Worm (Caenorhabditis elegans): ENCODE measurements around the gene lbp-7.
A peak's percentile ranks its signal among the peaks of the same experiment; 100 is the strongest.

The lbp-7 gene

ce11 chrV:13880163-13880562, 811 bp downstream of the lbp-7 start (continued):
- TF ChIP-seq pag-3 (tag; optimal IDR thresholded peaks at IDR 0.05; ENCODE audit: borderline replicate concordance, insufficient read depth) (no peak), lin-39 (tag; optimal IDR thresholded peaks at IDR 0.05) (no peak), ztf-11 (tag; optimal IDR thresholded peaks at IDR 0.05) (no peak), pqm-1 (tag; optimal IDR thresholded peaks at IDR 0.05) (no peak), ceh-8 (GFP tag; optimal IDR thresholded peaks at IDR 0.05) (no peak), irx-1 (tag; optimal IDR thresholded peaks at IDR 0.05) (no peak), isw-1 (GFP tag; IDR thresholded peaks at IDR 0.05) (no peak), fos-1 (tag; optimal IDR thresholded peaks at IDR 0.05) (no peak), mab-9 (GFP tag; IDR thresholded peaks at IDR 0.05) (no peak), fkh-4 (tag; optimal IDR thresholded peaks at IDR 0.05; ENCODE audit: borderline replicate concordance) (no peak), efl-3 (GFP tag; optimal IDR thresholded peaks at IDR 0.05) (no peak), snpc-4 (tag; optimal IDR thresholded peaks at IDR 0.05) (no peak), zip-4 (GFP tag; optimal IDR thresholded peaks at IDR 0.05) (no peak), ceh-82 (tag; optimal IDR thresholded peaks at IDR 0.05) (no peak), zag-1 (tag; optimal IDR thresholded peaks at IDR 0.05) (no peak), nhr-12 (tag; optimal IDR thresholded peaks at IDR 0.05) (no peak), swsn-7 (tag; optimal IDR thresholded peaks at IDR 0.05) (no peak), lsy-2 (tag; optimal IDR thresholded peaks at IDR 0.05) (peak in 1 of 2 experiments; percentile 41), hlh-17 (GFP tag; optimal IDR thresholded peaks at IDR 0.05; ENCODE audit: borderline replicate concordance) (no peak), nhr-19 (GFP tag; conservative IDR thresholded peaks at IDR 0.05) (no peak), efl-1 (optimal IDR thresholded peaks at IDR 0.05) (peak; percentile 39 to 54), efl-1 (GFP tag; optimal IDR thresholded peaks at IDR 0.05 in 1 of 2) (peak; percentile 57 to 87), tlp-1 (tag; optimal IDR thresholded peaks at IDR 0.05) (no peak), egl-27 (tag; optimal IDR thresholded peaks at IDR 0.05) (no peak), dsc-1 (tag; optimal IDR thresholded peaks at IDR 0.05) (no peak), C04F5.9 (tag; optimal IDR thresholded peaks at IDR 0.05) (no peak), sox-4 (tag; optimal IDR thresholded peaks at IDR 0.05) (no peak), Y116A8C.19 (tag; optimal IDR thresholded peaks at IDR 0.05; ENCODE audit: borderline replicate concordance) (no peak), nhr-77 (tag; optimal IDR thresholded peaks at IDR 0.05) (no peak), egl-13 (tag; optimal IDR thresholded peaks at IDR 0.05) (no peak), nhr-20 (tag; optimal IDR thresholded peaks at IDR 0.05) (no peak), dpl-1 (GFP tag; optimal IDR thresholded peaks at IDR 0.05) (peak; percentile 6 to 62 (median 56)), blmp-1 (tag; optimal IDR thresholded peaks at IDR 0.05) (peak; percentile 4), mef-2 (tag; optimal IDR thresholded peaks at IDR 0.05) (no peak), xbp-1 (tag; optimal IDR thresholded peaks at IDR 0.05) (no peak), unc-30 (tag; optimal IDR thresholded peaks at IDR 0.05) (no peak), ztf-4 (tag; optimal IDR thresholded peaks at IDR 0.05) (no peak), snu-23 (GFP tag; optimal IDR thresholded peaks at IDR 0.05) (peak; percentile 15), nhr-76 (tag; optimal IDR thresholded peaks at IDR 0.05) (no peak), alr-1 (tag; optimal IDR thresholded peaks at IDR 0.05; ENCODE audit: borderline replicate concordance) (no peak), aha-1 (tag; optimal IDR thresholded peaks at IDR 0.05) (no peak), nhr-11 (tag; optimal IDR thresholded peaks at IDR 0.05) (no peak), rnt-1 (tag; optimal IDR thresholded peaks at IDR 0.05) (peak; percentile 3), pax-3 (tag; optimal IDR thresholded peaks at IDR 0.05) (no peak), ces-1 (GFP tag; optimal IDR thresholded peaks at IDR 0.05) (no peak)

ce11 chrV:13880607-13881006, 1.3 kb downstream of the lbp-7 start, which contains the start of gene T22G5.3:
Gene T22G5.3 (plus strand): TSS chrV:13880907.
- TF ChIP-seq fos-1 (tag; optimal IDR thresholded peaks at IDR 0.05) (no peak), rnt-1 (tag; optimal IDR thresholded peaks at IDR 0.05) (no peak), F16B12.6 (tag; optimal IDR thresholded peaks at IDR 0.05) (no peak), ztf-11 (tag; optimal IDR thresholded peaks at IDR 0.05) (no peak), dpl-1 (GFP tag; optimal IDR thresholded peaks at IDR 0.05) (no peak), nhr-47 (tag; optimal IDR thresholded peaks at IDR 0.05) (no peak), ama-1 (optimal IDR thresholded peaks at IDR 0.05) (no peak), lin-39 (tag; optimal IDR thresholded peaks at IDR 0.05) (no peak), sup-37 (GFP tag; optimal IDR thresholded peaks at IDR 0.05) (no peak), unc-98 (GFP tag; IDR thresholded peaks at IDR 0.05) (no peak), nhr-76 (tag; optimal IDR thresholded peaks at IDR 0.05) (no peak), nhr-20 (tag; optimal IDR thresholded peaks at IDR 0.05) (no peak), egl-27 (tag; optimal IDR thresholded peaks at IDR 0.05) (no peak), mdl-1 (tag; optimal IDR thresholded peaks at IDR 0.05) (no peak), lin-13 (GFP tag; optimal IDR thresholded peaks at IDR 0.05) (no peak), dsc-1 (tag; optimal IDR thresholded peaks at IDR 0.05) (no peak)

Measured in whole organism, L1 larva.